Fruit fly (Drosophila melanogaster) whole organism, wandering third instar larva: ENCODE data around the gene gzl.

Source experiments
- N ChIP-seq: fragments of >200 bp; optimal IDR thresholded peaks from 2 replicates; lab custom pipeline; 2018; ENCODE audit warnings: missing biosample characterization, missing external identifiers, missing genetic modification characterization
- h ChIP-seq: fragments of 200-800 bp; sonication (Bioruptor generic); optimal IDR thresholded peaks from 3 replicates; lab custom pipeline; 2016; ENCODE audit warnings: missing biosample characterization, mild to moderate bottlenecking, missing genetic modification characterization

- TF ChIP-seq N (GFP tag; lab: Kevin White, UChicago), result no peak
- TF ChIP-seq h (GFP tag; lab: Kevin White, UChicago), result no peak
These were observed 46.2 kb downstream of the gzl start for dm6 chr3R:6428935-6429334.
